Worm (Caenorhabditis elegans): Measurements from ENCODE around the gene ZC132.3.

DNA sequence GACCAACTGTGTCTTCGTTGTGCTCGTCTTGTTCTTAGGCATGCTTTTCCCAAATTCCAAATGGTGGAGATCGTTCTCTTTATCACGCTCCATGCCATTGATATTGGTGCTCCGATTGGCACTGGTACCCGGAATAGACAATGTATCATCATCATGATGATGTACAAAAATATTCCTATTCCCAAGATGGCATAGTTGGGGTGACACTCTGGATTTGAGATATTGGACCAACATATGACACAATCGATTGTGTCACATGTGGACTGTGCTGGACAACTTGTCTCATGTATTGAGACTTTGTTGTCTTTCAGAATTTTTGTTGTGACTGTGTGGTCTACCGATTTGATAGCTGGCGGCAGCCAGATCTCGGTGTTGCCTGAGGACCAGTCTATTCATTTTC, 4.6 kb upstream of the ZC132.3 start:
- no peak for TF ChIP-seq him-1 (tag; optimal IDR thresholded peaks at IDR 0.05)
- TF ChIP-seq Y53G8AR.9 (GFP tag; conservative IDR thresholded peaks at IDR 0.05) = no peak
- no peak for TF ChIP-seq hmg-20 (GFP tag; IDR thresholded peaks at IDR 0.05)

Data from whole organism, young adult.